Worm (Caenorhabditis elegans): Measurements from ENCODE around the gene gst-18.
A peak's percentile ranks its signal among the peaks of the same experiment; 100 is the strongest.

- no peak for TF ChIP-seq nhr-76 (tag; optimal IDR thresholded peaks at IDR 0.05)
- TF ChIP-seq elt-1 (tag; optimal IDR thresholded peaks at IDR 0.05; ENCODE audit: borderline replicate concordance, insufficient read depth) = no peak
- no peak for TF ChIP-seq nhr-28 (tag; optimal IDR thresholded peaks at IDR 0.05)
- no peak for TF ChIP-seq snpc-4 (tag; optimal IDR thresholded peaks at IDR 0.05)
- no peak for TF ChIP-seq nhr-12 (tag; optimal IDR thresholded peaks at IDR 0.05)
- TF ChIP-seq mep-1 (tag; optimal IDR thresholded peaks at IDR 0.05) = no peak
- TF ChIP-seq blmp-1 (tag; optimal IDR thresholded peaks at IDR 0.05) = peak; percentile 38
Measured at ce11 chrII:13679775-13680320, 49.2 kb upstream of the gst-18 start.
